Worm (Caenorhabditis elegans) whole organism, dauer: Measurements from ENCODE around the gene svh-1.

Source experiments
- unc-62 ChIP-seq: sonication (generic microtip); optimal IDR thresholded peaks from 2 replicates; lab custom pipeline; 2017; ENCODE audit warnings: missing biosample characterization, missing genetic modification reagents, missing genetic modification characterization

Gene svh-1

ce11 chrIV:8188421-8189112 is 17.8 kb upstream of the svh-1 start:
- no peak for TF ChIP-seq unc-62 (GFP tag; lab: Kevin White, UChicago)

DNA sequence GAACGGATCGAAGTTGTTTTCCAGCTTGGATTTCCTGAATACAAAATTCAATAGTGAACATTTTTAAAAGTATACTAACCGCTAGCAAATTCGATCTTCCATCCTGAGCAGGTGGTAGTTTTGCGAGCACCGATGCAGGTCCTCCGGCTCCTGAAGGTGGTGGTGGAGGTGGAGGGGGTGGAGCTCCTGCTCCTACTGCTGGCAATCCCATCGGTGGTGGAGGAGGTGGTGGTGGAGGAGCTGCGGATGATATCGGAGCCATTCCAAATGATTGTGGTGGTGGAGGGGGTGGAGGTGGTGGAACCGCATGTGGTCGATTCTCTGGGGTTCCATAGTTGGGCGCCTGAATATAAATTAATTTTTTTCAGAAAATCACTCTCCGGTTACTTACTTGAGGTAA is 16.7 kb upstream of the svh-1 start:
- no peak for TF ChIP-seq unc-62 (GFP tag; lab: Kevin White, UChicago)

ce11 chrIV:8192878-8193277 is 13.5 kb upstream of the svh-1 start:
- no peak for TF ChIP-seq unc-62 (GFP tag; lab: Kevin White, UChicago)

DNA sequence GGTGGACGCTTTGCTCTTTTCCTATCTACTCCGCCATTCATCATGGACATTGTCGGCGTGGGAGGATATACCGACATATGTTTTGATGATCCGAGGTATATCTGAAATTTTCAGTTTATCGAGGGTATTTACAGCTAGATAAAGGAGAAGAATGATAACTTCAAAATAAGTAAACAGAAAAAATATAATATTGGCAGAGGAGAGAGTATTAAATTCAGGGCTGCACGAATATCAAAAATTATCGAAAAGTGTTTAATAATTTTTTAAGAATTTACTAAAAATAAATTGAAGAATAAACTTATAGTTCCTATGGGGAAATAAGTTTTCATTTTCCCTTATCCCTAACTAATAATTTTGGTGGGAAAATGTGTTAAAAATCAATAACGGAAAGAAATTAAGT is 7.6 kb upstream of the svh-1 start, which contains the start of gene wsp-1:
wsp-1 (minus strand) TSS at position 101 of the 400 bp plus-strand sequence.
- no peak for TF ChIP-seq unc-62 (GFP tag; lab: Kevin White, UChicago)

- no peak for TF ChIP-seq unc-62 (GFP tag; lab: Kevin White, UChicago)
These were observed 7.1 kb upstream of the svh-1 start for ce11 chrIV:8199274-8199673.

ce11 chrIV:8199824-8200223 is 6.6 kb upstream of the svh-1 start:
- no peak for TF ChIP-seq unc-62 (GFP tag; lab: Kevin White, UChicago)

- no peak for TF ChIP-seq unc-62 (GFP tag; lab: Kevin White, UChicago)
These were observed 5.3 kb upstream of the svh-1 start, which contains the start of gene glrx-22 for ce11 chrIV:8201133-8201532. glrx-22 (minus strand) TSS chrIV:8201233.

DNA sequence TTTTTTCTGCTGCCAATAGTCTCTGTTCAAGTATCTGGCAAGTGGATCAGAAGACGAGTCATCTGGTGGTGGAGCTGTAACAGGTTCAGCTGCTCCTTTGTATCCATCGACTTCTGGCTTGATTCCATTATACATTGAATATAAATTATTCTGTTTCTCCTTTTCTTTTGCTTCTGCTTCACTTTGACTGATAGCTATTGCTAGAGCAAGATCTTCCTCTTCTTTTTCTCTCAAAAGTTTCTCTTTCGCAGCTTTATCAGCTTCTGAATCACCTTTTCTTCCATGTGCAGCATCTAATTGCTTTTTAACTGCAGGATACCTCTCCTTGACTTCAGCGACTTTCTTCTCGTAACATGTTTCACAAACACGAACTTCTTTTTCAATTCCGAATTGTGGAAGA is 2.9 kb upstream of the svh-1 start:
- no peak for TF ChIP-seq unc-62 (GFP tag; lab: Kevin White, UChicago)

DNA sequence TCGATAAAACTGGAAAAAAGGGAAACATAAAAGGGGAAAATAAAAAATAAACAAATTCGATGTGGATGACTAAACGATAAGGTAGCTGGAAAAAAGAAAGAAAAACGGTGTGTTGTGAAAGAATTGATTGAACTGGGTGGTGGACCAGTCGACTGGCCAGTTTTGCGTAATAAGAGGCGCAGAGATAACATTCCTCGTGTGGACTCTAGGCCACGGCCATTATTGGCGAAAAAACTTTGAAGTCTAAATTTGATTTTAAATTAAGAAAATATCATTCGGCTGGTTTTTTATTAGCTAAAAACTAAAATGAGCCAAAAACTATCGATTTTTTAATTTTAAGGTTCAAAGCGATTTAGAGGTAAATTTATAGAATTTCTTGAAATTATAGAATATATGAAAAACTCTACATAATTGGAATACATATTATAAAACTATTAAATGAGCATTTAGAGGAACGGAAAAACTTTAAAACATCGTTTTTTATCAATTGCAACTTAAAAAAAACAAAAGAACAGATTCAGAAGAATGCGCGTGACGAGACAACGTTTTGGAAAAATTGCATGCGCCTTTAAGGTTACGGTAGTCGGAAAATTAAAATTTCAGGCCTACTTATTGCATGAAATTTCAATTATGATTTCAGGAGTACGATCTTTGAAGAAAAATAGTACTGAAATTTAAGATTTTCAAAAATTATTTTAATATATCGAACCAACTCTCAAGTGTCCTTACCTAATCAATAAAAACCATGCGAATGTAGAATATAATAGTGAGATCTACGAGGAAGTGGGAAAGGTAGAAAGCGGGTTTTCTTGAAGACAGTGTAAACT is 929 bp upstream of the svh-1 start, which contains the start of gene hgrs-1:
hgrs-1 (minus strand) TSS at position 777 of the 827 bp plus-strand sequence.
- no peak for TF ChIP-seq unc-62 (GFP tag; lab: Kevin White, UChicago)

ce11 chrIV:8208855-8209254 is 2.4 kb downstream of the svh-1 start:
- TF ChIP-seq unc-62 (GFP tag; lab: Kevin White, UChicago): no peak

DNA sequence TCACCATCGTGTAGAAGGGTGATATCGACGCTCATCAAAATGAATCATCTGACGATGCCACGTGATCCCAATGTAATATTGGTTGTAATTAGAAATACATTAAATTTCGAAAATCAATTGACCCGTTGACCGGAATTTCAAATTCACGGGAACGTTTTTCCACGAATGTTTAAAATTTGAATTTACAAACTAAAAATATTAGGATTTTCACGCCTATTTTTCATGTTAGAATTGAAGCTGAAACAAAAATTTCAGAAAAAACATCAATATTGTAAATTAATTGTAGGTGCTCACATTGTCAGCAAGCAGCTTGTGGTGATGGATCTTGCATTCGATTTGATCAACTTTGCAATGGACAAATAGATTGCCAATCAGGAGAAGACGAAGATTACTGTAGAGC is 3.9 kb downstream of the svh-1 start, which contains the start of gene C07G1.6:
C07G1.6 (minus strand) TSS at position 101 of the 400 bp plus-strand sequence.
- TF ChIP-seq unc-62 (GFP tag; lab: Kevin White, UChicago): no peak

ce11 chrIV:8211747-8212146 is 5.3 kb downstream of the svh-1 start, which contains the start of gene C07G1.7:
C07G1.7 (minus strand) TSS chrIV:8211847.
- no peak for TF ChIP-seq unc-62 (GFP tag; lab: Kevin White, UChicago)

ce11 chrIV:8219987-8220386 is 13.6 kb downstream of the svh-1 start, which contains the start of gene ocr-2:
ocr-2 (minus strand) TSS chrIV:8220087.
- no peak for TF ChIP-seq unc-62 (GFP tag; lab: Kevin White, UChicago)

DNA sequence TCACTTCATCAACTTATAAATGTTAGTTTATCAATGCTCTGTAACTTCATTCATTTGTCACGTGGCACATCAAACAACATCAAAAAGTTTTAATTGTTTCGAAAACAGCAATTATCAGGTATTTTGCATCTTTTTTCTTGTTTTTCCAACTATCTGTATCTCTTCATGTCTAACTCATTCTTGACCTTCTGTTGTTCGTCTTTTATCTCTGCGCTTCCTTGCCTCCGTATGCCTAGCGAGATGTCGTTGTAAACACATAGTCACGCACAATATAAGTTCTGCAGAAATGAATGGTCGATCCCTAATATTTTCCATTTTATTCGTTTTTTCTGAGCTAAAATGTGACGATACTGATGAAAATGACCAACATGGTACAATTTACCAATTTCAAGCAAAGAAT is 15.5 kb downstream of the svh-1 start, which contains the start of gene gpx-6:
gpx-6 (plus strand) TSS at position 257 of the 400 bp plus-strand sequence.
- TF ChIP-seq unc-62 (GFP tag; lab: Kevin White, UChicago): no peak

ce11 chrIV:8223055-8223454 is 16.6 kb downstream of the svh-1 start:
- TF ChIP-seq unc-62 (GFP tag; lab: Kevin White, UChicago): no peak

DNA sequence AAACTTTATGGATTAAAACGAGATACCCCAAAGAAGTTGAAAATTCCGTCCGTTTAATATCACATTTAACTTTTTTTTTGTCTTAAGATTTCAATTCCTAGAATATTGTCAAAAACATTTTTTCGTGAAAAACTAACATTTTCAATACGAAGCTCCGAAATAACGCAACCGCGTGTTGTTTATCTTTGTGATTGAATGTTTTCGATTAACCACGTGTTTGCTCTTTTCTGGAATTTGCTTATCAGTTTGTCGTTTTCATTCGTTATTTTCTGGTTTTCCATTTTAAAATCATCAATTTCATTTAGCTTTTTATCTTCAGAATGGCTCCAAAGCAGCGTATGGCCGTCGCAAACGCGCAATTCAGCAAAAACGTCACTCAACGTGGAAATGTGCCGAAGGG is 18.9 kb downstream of the svh-1 start, which contains the start of gene serp-1.2:
serp-1.2 (plus strand) TSS at position 318 of the 400 bp plus-strand sequence.
- TF ChIP-seq unc-62 (GFP tag; lab: Kevin White, UChicago): no peak
